Fruit fly (Drosophila melanogaster): ENCODE data around the gene upd2.

upd2 gene

dm6 chrX:18241267-18241666 is 1.8 kb downstream of the upd2 start:
- no peak for TF ChIP-seq usp (GFP tag; optimal IDR thresholded peaks at IDR 0.05)
- TF ChIP-seq psq (optimal IDR thresholded peaks at IDR 0.05): no peak
- no peak for TF ChIP-seq Dll (optimal IDR thresholded peaks at IDR 0.05)
- no peak for TF ChIP-seq EcR (GFP tag; optimal IDR thresholded peaks at IDR 0.05)
- TF ChIP-seq CG8478 (optimal IDR thresholded peaks at IDR 0.05): no peak
- no peak for TF ChIP-seq pan (optimal IDR thresholded peaks at IDR 0.05)

DNA sequence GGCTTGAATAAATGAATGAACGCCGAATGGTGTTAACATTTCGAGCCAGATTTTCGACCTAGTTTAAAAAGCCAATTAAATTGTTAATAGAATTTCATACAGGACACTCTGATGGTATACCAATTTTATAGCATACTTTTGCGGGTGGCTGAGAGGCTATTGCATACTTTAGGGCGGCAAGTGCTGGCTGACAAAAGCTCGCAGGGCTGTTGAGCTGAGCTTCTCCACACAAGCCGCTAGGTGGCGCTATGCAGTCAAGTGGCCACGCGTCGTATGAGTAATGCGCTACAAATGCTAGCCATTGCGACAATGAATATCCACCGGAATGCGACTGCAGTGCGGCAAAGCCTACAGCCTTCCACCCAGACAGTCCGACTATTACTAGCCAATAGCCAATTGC is 3.8 kb downstream of the upd2 start:
- TF ChIP-seq EcR (GFP tag; optimal IDR thresholded peaks at IDR 0.05): no peak
- TF ChIP-seq CG8478 (optimal IDR thresholded peaks at IDR 0.05): no peak
- no peak for TF ChIP-seq psq (optimal IDR thresholded peaks at IDR 0.05)
- no peak for TF ChIP-seq Dll (optimal IDR thresholded peaks at IDR 0.05)
- TF ChIP-seq usp (GFP tag; optimal IDR thresholded peaks at IDR 0.05): no peak

dm6 chrX:18238449-18238848 is 4.6 kb downstream of the upd2 start:
- TF ChIP-seq Dll (optimal IDR thresholded peaks at IDR 0.05): no peak
- TF ChIP-seq CG8478 (optimal IDR thresholded peaks at IDR 0.05): no peak
- no peak for TF ChIP-seq EcR (GFP tag; optimal IDR thresholded peaks at IDR 0.05)
- TF ChIP-seq psq (optimal IDR thresholded peaks at IDR 0.05): no peak
- no peak for TF ChIP-seq usp (GFP tag; optimal IDR thresholded peaks at IDR 0.05)
- no peak for TF ChIP-seq pan (optimal IDR thresholded peaks at IDR 0.05)

DNA sequence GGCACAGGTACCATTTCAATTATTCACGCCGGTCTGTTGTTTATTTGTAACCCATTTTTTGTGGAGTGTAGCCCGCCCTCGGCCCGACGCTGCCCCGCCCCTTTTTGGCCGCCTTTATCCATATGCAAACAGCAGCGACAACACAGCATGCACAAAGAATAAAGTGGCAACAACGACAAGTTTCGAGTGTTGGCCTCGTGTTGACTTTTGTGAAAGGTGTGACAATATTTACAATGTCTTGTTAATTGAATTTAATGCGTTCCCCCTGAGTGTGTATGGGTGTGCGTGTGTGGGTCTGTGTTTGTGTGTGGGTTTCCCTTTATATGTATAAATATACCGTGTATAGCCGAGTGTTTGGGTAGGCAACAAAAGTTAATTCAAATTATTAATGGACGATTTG is 5.2 kb downstream of the upd2 start:
- TF ChIP-seq pan (optimal IDR thresholded peaks at IDR 0.05) (no peak), Dll (optimal IDR thresholded peaks at IDR 0.05) (no peak), CG8478 (optimal IDR thresholded peaks at IDR 0.05) (no peak), EcR (GFP tag; optimal IDR thresholded peaks at IDR 0.05) (no peak), psq (optimal IDR thresholded peaks at IDR 0.05) (no peak), usp (GFP tag; optimal IDR thresholded peaks at IDR 0.05) (no peak)

DNA sequence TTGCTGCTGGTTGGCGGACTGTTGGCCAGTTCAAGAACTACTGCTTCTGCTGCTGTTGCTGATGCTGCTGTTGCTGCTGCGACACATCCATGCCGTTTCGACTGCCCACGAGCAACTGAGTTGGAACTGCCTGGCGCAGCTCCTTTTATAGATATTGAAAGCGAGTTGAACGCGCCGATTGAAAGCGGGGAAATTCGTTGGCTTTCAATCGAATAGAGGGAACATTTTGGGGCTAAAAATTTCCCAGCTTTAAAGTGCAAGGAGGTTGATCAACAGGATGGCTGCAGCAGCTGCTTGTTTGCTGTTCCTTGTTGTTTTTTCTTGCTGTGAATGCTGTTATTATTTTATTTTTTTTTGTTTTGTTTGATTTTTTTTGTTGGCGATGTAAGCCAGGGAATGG is 17.1 kb downstream of the upd2 start, which contains the start of gene CG33639:
TSS of gene CG33639 (minus strand) at position 101 of the 400 bp plus-strand sequence.
- TF ChIP-seq usp (GFP tag; optimal IDR thresholded peaks at IDR 0.05) (no peak), CG8478 (optimal IDR thresholded peaks at IDR 0.05) (no peak), Dll (optimal IDR thresholded peaks at IDR 0.05) (no peak), EcR (GFP tag; optimal IDR thresholded peaks at IDR 0.05) (no peak), pan (optimal IDR thresholded peaks at IDR 0.05) (no peak), psq (optimal IDR thresholded peaks at IDR 0.05) (no peak)

DNA sequence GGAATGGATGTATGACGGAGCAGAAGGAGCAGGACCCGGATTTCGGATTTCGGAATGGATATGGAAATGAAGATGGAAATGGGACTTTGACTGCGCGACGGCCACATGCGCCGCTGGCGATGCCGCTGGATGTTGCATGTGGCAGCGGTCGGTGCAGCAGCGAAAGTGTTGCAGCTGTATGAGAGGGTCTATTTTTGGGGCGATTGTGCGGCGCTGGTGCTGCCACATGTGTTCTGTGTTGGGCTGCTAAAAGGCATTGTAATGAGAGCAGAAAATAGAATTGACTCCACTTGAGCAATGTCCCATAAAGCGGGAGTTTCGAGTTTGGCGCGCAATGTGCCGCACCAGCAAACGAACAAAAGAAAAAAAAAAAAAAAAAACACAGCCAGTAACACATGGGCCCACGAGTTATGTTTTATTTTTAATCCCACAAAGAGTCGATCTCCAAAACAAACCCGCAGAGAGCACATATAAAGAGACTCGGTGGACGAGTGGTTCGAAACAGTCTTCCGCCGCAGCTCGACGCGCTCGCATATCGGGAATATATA is 34.1 kb downstream of the upd2 start, which contains the start of gene Him:
TSS of gene Him (plus strand) at position 498 of the 548 bp plus-strand sequence.
- TF ChIP-seq usp (GFP tag; optimal IDR thresholded peaks at IDR 0.05) (no peak), EcR (GFP tag; optimal IDR thresholded peaks at IDR 0.05) (no peak), Dll (optimal IDR thresholded peaks at IDR 0.05) (no peak), CG8478 (optimal IDR thresholded peaks at IDR 0.05) (no peak)

- no peak for TF ChIP-seq pan (optimal IDR thresholded peaks at IDR 0.05)
- no peak for TF ChIP-seq Dll (optimal IDR thresholded peaks at IDR 0.05)
- no peak for TF ChIP-seq EcR (GFP tag; optimal IDR thresholded peaks at IDR 0.05)
- TF ChIP-seq psq (optimal IDR thresholded peaks at IDR 0.05): no peak
- TF ChIP-seq usp (GFP tag; optimal IDR thresholded peaks at IDR 0.05): no peak
- no peak for TF ChIP-seq CG8478 (optimal IDR thresholded peaks at IDR 0.05)
These were observed 34.8 kb downstream of the upd2 start for dm6 chrX:18208079-18208865.

DNA sequence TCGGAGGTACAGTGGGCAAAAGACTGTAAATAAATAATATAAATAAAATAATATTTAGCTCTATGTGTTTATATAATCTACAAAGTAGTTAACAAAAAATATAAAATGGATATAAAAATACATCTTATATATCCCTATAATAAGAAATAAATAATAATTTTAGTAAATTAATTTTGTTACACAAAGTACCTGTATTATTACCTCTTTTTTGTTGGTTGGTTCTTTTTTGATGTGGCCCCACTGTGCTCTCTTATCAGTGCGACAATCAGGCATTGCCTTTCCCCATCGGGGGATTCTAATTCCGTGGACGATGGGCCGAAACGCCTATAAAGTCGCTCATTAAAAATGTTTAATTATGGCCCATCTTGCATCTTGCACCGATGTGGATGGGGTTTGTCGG is 35.6 kb downstream of the upd2 start:
- TF ChIP-seq CG8478 (optimal IDR thresholded peaks at IDR 0.05): no peak
- TF ChIP-seq Dll (optimal IDR thresholded peaks at IDR 0.05): no peak
- no peak for TF ChIP-seq psq (optimal IDR thresholded peaks at IDR 0.05)
- no peak for TF ChIP-seq usp (GFP tag; optimal IDR thresholded peaks at IDR 0.05)
- TF ChIP-seq pan (optimal IDR thresholded peaks at IDR 0.05): no peak
- no peak for TF ChIP-seq EcR (GFP tag; optimal IDR thresholded peaks at IDR 0.05)

dm6 chrX:18205044-18205443 is 38.0 kb downstream of the upd2 start, which contains the start of gene Hesr:
Gene Hesr, minus strand, starts transcription at chrX:18205144.
- TF ChIP-seq EcR (GFP tag; optimal IDR thresholded peaks at IDR 0.05) (no peak), Dll (optimal IDR thresholded peaks at IDR 0.05) (no peak), psq (optimal IDR thresholded peaks at IDR 0.05) (no peak), usp (GFP tag; optimal IDR thresholded peaks at IDR 0.05) (no peak), CG8478 (optimal IDR thresholded peaks at IDR 0.05) (no peak), pan (optimal IDR thresholded peaks at IDR 0.05) (no peak)

DNA sequence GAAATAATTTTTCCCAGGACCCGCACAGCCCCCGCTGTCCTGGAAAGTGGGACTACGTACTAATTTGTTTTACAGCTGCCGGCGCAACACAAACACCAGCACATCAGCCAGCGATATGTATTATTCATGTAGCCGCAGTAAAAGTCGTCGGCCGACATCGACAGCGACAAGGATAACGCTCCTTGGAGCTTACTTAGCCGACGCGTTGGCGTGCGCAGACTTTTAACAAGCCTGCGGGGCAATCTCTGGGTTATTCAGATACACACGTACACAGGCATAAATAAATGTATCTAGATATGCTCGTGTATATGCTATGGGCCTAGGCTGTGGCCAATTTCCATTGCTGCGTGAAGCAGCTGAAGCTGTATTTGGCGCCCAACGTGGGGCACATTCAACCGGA is 45.4 kb downstream of the upd2 start:
- no peak for TF ChIP-seq Dll (optimal IDR thresholded peaks at IDR 0.05)
- TF ChIP-seq pan (optimal IDR thresholded peaks at IDR 0.05): no peak

Measured in whole organism.